Fruit fly (Drosophila melanogaster) Kc167 (cell line): ENCODE data around the gene CG11029.

Source experiments
- Myc ChIP-seq: fragments of >200 bp; optimal IDR thresholded peaks from 2 replicates; lab custom pipeline; 2017; ENCODE audit warnings: missing external identifiers
- Sin3A ChIP-seq: fragments of >200 bp; optimal IDR thresholded peaks from 2 replicates; lab custom pipeline; 2018; ENCODE audit warnings: missing external identifiers
- h ChIP-seq: fragments of >200 bp; optimal IDR thresholded peaks from 3 replicates; lab custom pipeline; 2018; ENCODE audit warnings: missing external identifiers
- insv ChIP-seq: fragments of >200 bp; optimal IDR thresholded peaks from 3 replicates; lab custom pipeline; 2018; ENCODE audit warnings: missing external identifiers
- psq ChIP-seq: fragments of >200 bp; optimal IDR thresholded peaks from 2 replicates; lab custom pipeline; 2017; ENCODE audit warnings: missing external identifiers
- ttk ChIP-seq: sonication (Bioruptor generic); optimal IDR thresholded peaks from 2 replicates; lab custom pipeline; 2017; ENCODE audit warnings: missing external identifiers

- TF ChIP-seq h (no peak), psq (lab: Kevin White, UChicago) (no peak), insv (lab: Kevin White, UChicago) (no peak), ttk (no peak), Myc (lab: Kevin White, UChicago) (no peak), Sin3A (no peak)
Observed at dm6 chr2L:5765139-5765538, 19.2 kb downstream of the CG11029 start.
